Fruit fly (Drosophila melanogaster): ENCODE results near the gene pon.

pon gene

DNA sequence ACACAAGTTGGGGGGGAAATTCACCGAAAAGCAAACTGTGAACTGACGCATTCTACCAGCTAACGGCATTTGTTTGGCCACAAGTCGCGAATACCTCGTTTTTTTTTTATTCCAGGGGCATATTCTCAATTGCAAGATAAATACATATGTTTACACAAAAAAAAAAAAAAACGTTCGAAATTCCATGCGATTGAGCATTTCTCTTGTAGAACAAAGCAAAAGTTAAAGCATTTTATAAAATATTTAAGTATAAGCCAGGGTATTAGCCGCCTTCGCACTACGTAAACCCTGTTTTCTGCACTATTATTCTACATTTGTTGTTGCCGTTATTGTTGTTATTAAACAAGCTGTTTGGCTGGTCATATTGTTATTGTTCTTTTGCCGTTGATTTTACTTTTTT lies 21.8 kb upstream of the pon start (continued):
- TF ChIP-seq Taf1 (GFP tag; IDR thresholded peaks at IDR 0.05) (0 out of 2 replicates have a peak, but pooled peaks have one; percentile 17), Med (GFP tag) (peak; percentile 72), Ptx1 (GFP tag; IDR thresholded peaks at IDR 0.05) (peak; percentile 43; the same call in 1 of the 2 replicates), CG12104 (GFP tag; optimal IDR thresholded peaks at IDR 0.05) (no peak), rib (GFP tag; IDR thresholded peaks at IDR 0.05) (no peak), twi (tag; optimal IDR thresholded peaks at IDR 0.05) (no peak), YL-1 (GFP tag; optimal IDR thresholded peaks at IDR 0.05) (no peak), E2f2 (GFP tag; IDR thresholded peaks at IDR 0.05) (no peak), CG11560 (tag; IDR thresholded peaks at IDR 0.05) (no peak)

DNA sequence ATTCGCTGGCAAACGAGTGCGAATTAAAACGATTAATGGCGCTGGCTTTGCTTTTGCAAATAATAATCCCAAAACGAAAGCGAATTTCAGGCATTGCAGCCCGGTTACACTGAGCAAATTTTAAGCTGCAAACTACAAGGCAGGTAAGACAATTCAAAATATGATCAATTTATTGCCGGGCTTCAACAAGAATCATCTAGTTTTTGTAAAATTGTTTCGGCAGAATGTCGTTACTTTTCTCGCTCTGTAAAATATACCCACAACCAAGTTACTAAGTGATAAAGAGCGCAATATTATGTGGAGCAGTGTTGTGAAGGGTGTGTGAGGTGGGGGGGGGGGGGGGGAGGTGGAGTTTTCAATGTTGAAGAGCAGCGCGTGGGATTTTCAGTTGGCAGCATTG lies 21.2 kb upstream of the pon start:
- no peak for TF ChIP-seq CG3995 (GFP tag; optimal IDR thresholded peaks at IDR 0.05)
- TF ChIP-seq CG7271 (tag; optimal IDR thresholded peaks at IDR 0.05) = no peak
- TF ChIP-seq CG14014 (GFP tag; IDR thresholded peaks at IDR 0.05) = no peak
- TF ChIP-seq esg (GFP tag; conservative IDR thresholded peaks at IDR 0.05) = 0 out of 2 replicates have a peak, but pooled peaks have one; percentile 6
- TF ChIP-seq CG11696 (GFP tag; IDR thresholded peaks at IDR 0.05) = no peak
- TF ChIP-seq az2 (GFP tag; optimal IDR thresholded peaks at IDR 0.05) = no peak
- peak; percentile 0 for TF ChIP-seq gem (tag; optimal IDR thresholded peaks at IDR 0.05)
- peak; percentile 38; the same call in 1 of the 2 replicates for TF ChIP-seq Ptx1 (GFP tag; IDR thresholded peaks at IDR 0.05)
- TF ChIP-seq trh (GFP tag; optimal IDR thresholded peaks at IDR 0.05) = no peak
- peak; percentile 58 for TF ChIP-seq Med (GFP tag)
- TF ChIP-seq CG1603 (tag; optimal IDR thresholded peaks at IDR 0.05) = peak; percentile 29
- no peak for TF ChIP-seq CG18262 (tag; optimal IDR thresholded peaks at IDR 0.05)
- TF ChIP-seq Rfx (GFP tag; IDR thresholded peaks at IDR 0.05) = 0 out of 2 replicates have a peak, but pooled peaks have one; percentile 17
- TF ChIP-seq slbo (GFP tag; IDR thresholded peaks at IDR 0.05) = 0 out of 2 replicates have a peak, but pooled peaks have one; percentile 11
- TF ChIP-seq pan (optimal IDR thresholded peaks at IDR 0.05) = no peak
- peak in 1 of 2 experiments; percentile 13 for TF ChIP-seq pan (GFP tag; optimal IDR thresholded peaks at IDR 0.05 in 1 of 2, IDR thresholded peaks at IDR 0.05 in 1 of 2)
- TF ChIP-seq grau (tag; optimal IDR thresholded peaks at IDR 0.05) = no peak
- TF ChIP-seq CG34224 (GFP tag; IDR thresholded peaks at IDR 0.05; ENCODE audit: partially characterized antibody) = no peak
- TF ChIP-seq danr (GFP tag; IDR thresholded peaks at IDR 0.05) = no peak
- no peak for TF ChIP-seq gro (GFP tag; optimal IDR thresholded peaks at IDR 0.05)
- TF ChIP-seq CG4360 (GFP tag; IDR thresholded peaks at IDR 0.05) = no peak
- TF ChIP-seq dati (GFP tag; IDR thresholded peaks at IDR 0.05) = no peak
- no peak for TF ChIP-seq Oaz (GFP tag; IDR thresholded peaks at IDR 0.05)
- no peak for TF ChIP-seq gt (GFP tag; IDR thresholded peaks at IDR 0.05)
- TF ChIP-seq row (GFP tag; IDR thresholded peaks at IDR 0.05) = peak; percentile 30; the same call in 2 of the 3 replicates
- no peak for TF ChIP-seq CHES-1-like (GFP tag; optimal IDR thresholded peaks at IDR 0.05)
- TF ChIP-seq crol (GFP tag; IDR thresholded peaks at IDR 0.05) = peak; percentile 52
- no peak for TF ChIP-seq ase (GFP tag; IDR thresholded peaks at IDR 0.05)
- no peak for TF ChIP-seq so (GFP tag; IDR thresholded peaks at IDR 0.05)
- no peak for TF ChIP-seq CG9609 (GFP tag; optimal IDR thresholded peaks at IDR 0.05)
- TF ChIP-seq prd (optimal IDR thresholded peaks at IDR 0.05) = no peak
- TF ChIP-seq prd (GFP tag; IDR thresholded peaks at IDR 0.05) = peak; percentile 44; the same call in 1 of the 3 replicates
- no peak for TF ChIP-seq CG4617 (GFP tag; optimal IDR thresholded peaks at IDR 0.05; ENCODE audit: borderline replicate concordance)
- 0 out of 2 replicates have a peak, but pooled peaks have one; percentile 20 for TF ChIP-seq Ada2b (GFP tag; IDR thresholded peaks at IDR 0.05)
- TF ChIP-seq dpn (GFP tag; optimal IDR thresholded peaks at IDR 0.05) = no peak
- 0 out of 2 replicates have a peak, but pooled peaks have one; percentile 15 for TF ChIP-seq CG6689 (GFP tag; IDR thresholded peaks at IDR 0.05)
- TF ChIP-seq sens (GFP tag) = no peak

All from whole organism, embryonic.